Fruit fly (Drosophila melanogaster) whole organism, wandering third instar larva: Measurements from ENCODE around the gene east.

Experiments
- Hr78 ChIP-seq: fragments of >200 bp; optimal IDR thresholded peaks from 2 replicates; lab custom pipeline; 2017; ENCODE audit warnings: missing biosample characterization, missing genetic modification characterization
- brk ChIP-seq: fragments of 200-800 bp; sonication (Bioruptor generic); optimal IDR thresholded peaks from 2 replicates; lab custom pipeline; 2016; ENCODE audit warnings: missing biosample characterization, mild to moderate bottlenecking, missing genetic modification characterization
- dmrt93B ChIP-seq: fragments of 200-800 bp; sonication (Bioruptor generic); optimal IDR thresholded peaks from 2 replicates; lab custom pipeline; 2018; ENCODE audit warnings: missing biosample characterization, mild to moderate bottlenecking, missing genetic modification characterization
- h ChIP-seq: fragments of 200-800 bp; sonication (Bioruptor generic); optimal IDR thresholded peaks from 3 replicates; lab custom pipeline; 2016; ENCODE audit warnings: missing biosample characterization, mild to moderate bottlenecking, missing genetic modification characterization
- lola ChIP-seq: fragments of >200 bp; optimal IDR thresholded peaks from 2 replicates; lab custom pipeline; 2017; ENCODE audit warnings: missing biosample characterization, missing genetic modification characterization
- psq ChIP-seq: fragments of 200-800 bp; sonication (Bioruptor generic); optimal IDR thresholded peaks from 3 replicates; lab custom pipeline; 2017; ENCODE audit warnings: missing biosample characterization, mild to moderate bottlenecking, missing genetic modification characterization, moderate library complexity
- rgr ChIP-seq: fragments of 200-800 bp; sonication (Bioruptor generic); optimal IDR thresholded peaks from 3 replicates; lab custom pipeline; 2016; ENCODE audit warnings: missing biosample characterization, mild to moderate bottlenecking, missing genetic modification characterization

DNA sequence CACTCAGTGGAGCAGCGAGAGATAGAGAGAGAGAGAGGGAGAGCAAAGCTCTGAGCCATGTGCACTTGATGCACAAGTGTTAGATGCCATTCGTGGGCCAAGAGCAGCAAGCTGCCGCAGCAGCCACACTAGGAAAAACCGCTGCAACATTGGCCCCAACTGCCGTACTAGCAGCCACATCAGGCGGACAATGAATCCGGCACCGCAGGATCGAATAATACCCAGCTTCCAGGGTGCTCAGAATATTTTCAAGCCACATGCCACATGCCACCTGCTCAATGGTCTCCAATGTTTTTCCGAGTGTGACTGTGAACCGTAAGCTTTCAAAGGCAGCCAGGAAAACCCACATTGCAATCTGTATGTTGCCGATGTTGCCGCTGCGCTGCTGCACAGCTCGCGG is 22.0 kb upstream of the east start:
- TF ChIP-seq rgr (GFP tag; lab: Kevin White, UChicago), result no peak
- no peak for TF ChIP-seq lola (GFP tag; lab: Kevin White, UChicago)
- TF ChIP-seq psq (GFP tag; lab: Kevin White, UChicago), result no peak
- no peak for TF ChIP-seq brk
- TF ChIP-seq Hr78, result no peak
- no peak for TF ChIP-seq h
- TF ChIP-seq dmrt93B (GFP tag; lab: Kevin White, UChicago), result no peak
